Worm (Caenorhabditis elegans): Measurements from ENCODE around the gene ZK470.14.

Gene ZK470.14

DNA sequence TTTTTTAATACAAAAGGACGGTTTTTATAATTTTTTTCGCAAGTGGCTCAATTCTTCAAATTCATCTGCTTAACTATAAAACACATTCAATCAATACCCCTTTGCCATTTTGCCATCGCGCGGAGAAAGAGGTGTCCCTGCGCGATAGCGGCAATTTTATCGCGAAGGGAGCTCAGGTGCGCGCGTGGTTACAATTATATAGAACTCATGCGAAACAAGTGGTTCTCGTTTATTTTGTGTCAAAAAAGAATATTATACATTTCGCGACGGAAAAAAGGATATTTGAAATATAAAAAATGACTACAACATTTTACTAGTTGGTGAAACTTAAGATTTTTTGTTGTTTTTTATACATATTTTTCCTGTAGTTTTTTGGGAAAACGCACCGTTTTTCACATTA is 41.9 kb downstream of the ZK470.14 start:
- TF ChIP-seq snpc-1.1 (tag; optimal IDR thresholded peaks at IDR 0.05; ENCODE audit: insufficient read depth) = no peak
- TF ChIP-seq snpc-4 (GFP tag; optimal IDR thresholded peaks at IDR 0.05) = peak; percentile 71
- TF ChIP-seq snpc-4 (tag; optimal IDR thresholded peaks at IDR 0.05) = peak; percentile 81 to 89 (median 86)
- peak; percentile 91 for TF ChIP-seq nhr-90 (tag; optimal IDR thresholded peaks at IDR 0.05)
- TF ChIP-seq F52B5.7 (tag; optimal IDR thresholded peaks at IDR 0.05) = peak; percentile 96
- peak; percentile 98 for TF ChIP-seq repo-1 (tag; optimal IDR thresholded peaks at IDR 0.05)
- peak; percentile 96 for TF ChIP-seq ztf-6 (GFP tag; IDR thresholded peaks at IDR 0.05)
- TF ChIP-seq F55B11.4 (tag; optimal IDR thresholded peaks at IDR 0.05; ENCODE audit: borderline replicate concordance, insufficient read depth) = no peak
- peak; percentile 99 for TF ChIP-seq dox-1 (GFP tag; IDR thresholded peaks at IDR 0.05)
- TF ChIP-seq T26A5.8 (tag; optimal IDR thresholded peaks at IDR 0.05) = no peak
- TF ChIP-seq cebp-2 (GFP tag; IDR thresholded peaks at IDR 0.05) = peak; percentile 99
- TF ChIP-seq Y53F4B.3 (GFP tag; IDR thresholded peaks at IDR 0.05) = no peak
- TF ChIP-seq ceh-27 (GFP tag; optimal IDR thresholded peaks at IDR 0.05) = peak; percentile 99
- TF ChIP-seq egl-44 (GFP tag; IDR thresholded peaks at IDR 0.05) = peak; percentile 96
- TF ChIP-seq attf-6 (GFP tag; IDR thresholded peaks at IDR 0.05) = no peak
- TF ChIP-seq lin-26 (GFP tag; IDR thresholded peaks at IDR 0.05) = peak; percentile 86
- peak; percentile 96 for TF ChIP-seq somi-1 (GFP tag; optimal IDR thresholded peaks at IDR 0.05)
- peak; percentile 89 for TF ChIP-seq nhr-27 (tag; optimal IDR thresholded peaks at IDR 0.05)
- TF ChIP-seq B0019.2 (GFP tag; conservative IDR thresholded peaks at IDR 0.05) = no peak
- no peak for TF ChIP-seq lsl-1 (GFP tag; optimal IDR thresholded peaks at IDR 0.05)
- TF ChIP-seq let-607 (tag; optimal IDR thresholded peaks at IDR 0.05) = peak; percentile 75 to 94
- TF ChIP-seq C17E4.6 (GFP tag; IDR thresholded peaks at IDR 0.05) = peak; percentile 95
- TF ChIP-seq unc-62 (GFP tag; optimal IDR thresholded peaks at IDR 0.05) = peak; percentile 39
- no peak for TF ChIP-seq hlh-12 (tag; optimal IDR thresholded peaks at IDR 0.05)
- peak; percentile 99 for TF ChIP-seq K11D2.4 (GFP tag; IDR thresholded peaks at IDR 0.05)
- no peak for TF ChIP-seq ceh-58 (GFP tag; IDR thresholded peaks at IDR 0.05)
- TF ChIP-seq ceh-91 (GFP tag; IDR thresholded peaks at IDR 0.05) = peak; percentile 22; the same call in 1 of the 2 replicates
- TF ChIP-seq madf-8 (GFP tag; conservative IDR thresholded peaks at IDR 0.05) = no peak
- TF ChIP-seq ekl-4 (GFP tag; IDR thresholded peaks at IDR 0.05) = peak; percentile 95
- TF ChIP-seq nhr-80 (tag; optimal IDR thresholded peaks at IDR 0.05) = peak; percentile 90
- peak; percentile 97 for TF ChIP-seq F23B12.7 (tag; optimal IDR thresholded peaks at IDR 0.05; ENCODE audit: insufficient read depth)
- no peak for TF ChIP-seq mes-4 (tag; optimal IDR thresholded peaks at IDR 0.05)
- TF ChIP-seq unc-130 (GFP tag; optimal IDR thresholded peaks at IDR 0.05) = peak; percentile 0
- TF ChIP-seq F57A8.1 (GFP tag; optimal IDR thresholded peaks at IDR 0.05) = peak; percentile 64
- TF ChIP-seq Y56A3A.18 (GFP tag; IDR thresholded peaks at IDR 0.05) = peak; percentile 100
- no peak for TF ChIP-seq egrh-3 (GFP tag; IDR thresholded peaks at IDR 0.05)
- peak; percentile 98 for TF ChIP-seq C06A6.2 (GFP tag; conservative IDR thresholded peaks at IDR 0.05)
- peak; percentile 100 for TF ChIP-seq lin-40 (tag; optimal IDR thresholded peaks at IDR 0.05)
- TF ChIP-seq die-1 (tag; optimal IDR thresholded peaks at IDR 0.05) = peak; percentile 80
- peak; percentile 57 for TF ChIP-seq ceh-79 (tag; optimal IDR thresholded peaks at IDR 0.05)
- peak; percentile 43 for TF ChIP-seq sptf-2 (GFP tag; optimal IDR thresholded peaks at IDR 0.05)
- peak; percentile 99 for TF ChIP-seq tlf-1 (GFP tag; optimal IDR thresholded peaks at IDR 0.05)
- TF ChIP-seq nfya-2 (GFP tag; IDR thresholded peaks at IDR 0.05) = 0 out of 2 replicates have a peak, but pooled peaks have one; percentile 28
- TF ChIP-seq him-1 (tag; optimal IDR thresholded peaks at IDR 0.05) = peak; percentile 24
- peak; percentile 96 for TF ChIP-seq madf-10 (tag; optimal IDR thresholded peaks at IDR 0.05)
- peak; percentile 96 for TF ChIP-seq lag-1 (GFP tag; IDR thresholded peaks at IDR 0.05)
- TF ChIP-seq sdz-38 (tag; optimal IDR thresholded peaks at IDR 0.05) = no peak
- TF ChIP-seq hlh-26 (GFP tag; conservative IDR thresholded peaks at IDR 0.05) = no peak
- no peak for TF ChIP-seq fkh-3 (tag; optimal IDR thresholded peaks at IDR 0.05)

Measured in whole organism, young adult.